Fruit fly (Drosophila melanogaster) whole organism, wandering third instar larva: ENCODE data around the gene pyd.

Experiments
- Abd-B ChIP-seq: fragments of >200 bp; optimal IDR thresholded peaks from 2 replicates; lab custom pipeline; 2017; ENCODE audit warnings: missing biosample characterization, missing genetic modification characterization
- CG32264 ChIP-seq: fragments of 200-800 bp; sonication (Bioruptor generic); optimal IDR thresholded peaks from 2 replicates; lab custom pipeline; 2016; ENCODE audit warnings: missing biosample characterization, missing genetic modification characterization
- CG9705 ChIP-seq: fragments of 200-800 bp; sonication (Bioruptor generic); optimal IDR thresholded peaks from 2 replicates; lab custom pipeline; 2018; ENCODE audit warnings: missing biosample characterization, mild to moderate bottlenecking, missing genetic modification characterization
- CrebA ChIP-seq: fragments of 200-800 bp; sonication (Bioruptor generic); optimal IDR thresholded peaks from 2 replicates; lab custom pipeline; 2016; ENCODE audit warnings: missing biosample characterization, mild to moderate bottlenecking, missing genetic modification characterization, borderline replicate concordance
- Dif ChIP-seq: fragments of 200-275, 200-300 bp; sonication (Bioruptor generic); optimal IDR thresholded peaks from 2 replicates; lab custom pipeline; 2018; ENCODE audit warnings: missing biosample characterization, missing genetic modification characterization; ENCODE audit not compliant: partially characterized antibody
- GATAd ChIP-seq: sonication (Bioruptor generic); optimal IDR thresholded peaks from 2 replicates; lab custom pipeline; 2016; ENCODE audit warnings: missing biosample characterization, missing genetic modification characterization
- HLH106 ChIP-seq: fragments of 200-800 bp; optimal IDR thresholded peaks from 3 replicates; lab custom pipeline; 2019; ENCODE audit warnings: missing biosample characterization, mild to moderate bottlenecking, missing genetic modification characterization, moderate library complexity
- Hnf4 ChIP-seq: fragments of 200-800 bp; sonication (Bioruptor generic); optimal IDR thresholded peaks from 2 replicates; lab custom pipeline; 2016; ENCODE audit warnings: missing biosample characterization, mild to moderate bottlenecking, missing genetic modification characterization
- Hr78 ChIP-seq: fragments of >200 bp; optimal IDR thresholded peaks from 2 replicates; lab custom pipeline; 2017; ENCODE audit warnings: missing biosample characterization, missing genetic modification characterization
- Hr83 ChIP-seq: fragments of 200-300 bp; sonication (Bioruptor generic); optimal IDR thresholded peaks from 2 replicates; lab custom pipeline; 2016; ENCODE audit warnings: missing biosample characterization, mild to moderate bottlenecking, missing genetic modification characterization, moderate library complexity; ENCODE audit not compliant: poor library complexity, severe bottlenecking
- Jra ChIP-seq: sonication (Bioruptor generic); optimal IDR thresholded peaks from 2 replicates; lab custom pipeline; 2016; ENCODE audit warnings: missing biosample characterization, missing genetic modification characterization
- Mio ChIP-seq: sonication (Bioruptor generic); optimal IDR thresholded peaks from 2 replicates; lab custom pipeline; 2016; ENCODE audit warnings: missing biosample characterization, missing genetic modification characterization
- Myc ChIP-seq: fragments of >200 bp; optimal IDR thresholded peaks from 2 replicates; lab custom pipeline; 2017
- N ChIP-seq: fragments of >200 bp; optimal IDR thresholded peaks from 2 replicates; lab custom pipeline; 2018; ENCODE audit warnings: missing biosample characterization, missing external identifiers, missing genetic modification characterization
- OdsH ChIP-seq: fragments of 200-800 bp; sonication (Bioruptor generic); optimal IDR thresholded peaks from 2 replicates; lab custom pipeline; 2016; ENCODE audit warnings: missing biosample characterization, mild to moderate bottlenecking, missing genetic modification characterization
- Rel ChIP-seq, 2 experiments: fragments of 200-800 bp; sonication (Bioruptor generic) in 1 of 2; optimal IDR thresholded peaks; 2 replicates in 1 of 2; 3 replicates in 1 of 2; lab custom pipeline; 2016 to 2019; ENCODE audit warnings: mild to moderate bottlenecking in 2 of 2, missing biosample characterization in 2 of 2, missing genetic modification characterization in 2 of 2, moderate library complexity in 1 of 2
- Sp1 ChIP-seq: fragments of 200-800 bp; sonication (Bioruptor generic); optimal IDR thresholded peaks from 3 replicates; lab custom pipeline; 2019; ENCODE audit warnings: missing biosample characterization, mild to moderate bottlenecking, missing genetic modification characterization, moderate library complexity
- Vsx2 ChIP-seq: fragments of 200-300, 225-300 bp; sonication (Bioruptor generic); optimal IDR thresholded peaks from 2 replicates; lab custom pipeline; 2018; ENCODE audit warnings: missing biosample characterization, missing genetic modification characterization; ENCODE audit not compliant: partially characterized antibody
- br ChIP-seq: fragments of 200-800 bp; sonication (Bioruptor generic); optimal IDR thresholded peaks from 2 replicates; lab custom pipeline; 2016; ENCODE audit warnings: missing biosample characterization, missing genetic modification characterization
- brk ChIP-seq: fragments of 200-800 bp; sonication (Bioruptor generic); optimal IDR thresholded peaks from 2 replicates; lab custom pipeline; 2016; ENCODE audit warnings: missing biosample characterization, mild to moderate bottlenecking, missing genetic modification characterization
- dmrt93B ChIP-seq: fragments of 200-800 bp; sonication (Bioruptor generic); optimal IDR thresholded peaks from 2 replicates; lab custom pipeline; 2018; ENCODE audit warnings: missing biosample characterization, mild to moderate bottlenecking, missing genetic modification characterization
- dsf ChIP-seq: sonication (Bioruptor generic); optimal IDR thresholded peaks from 2 replicates; lab custom pipeline; 2016; ENCODE audit warnings: missing biosample characterization, missing genetic modification characterization, borderline replicate concordance
- ey ChIP-seq: fragments of 200-800 bp; sonication (Bioruptor generic); optimal IDR thresholded peaks from 2 replicates; lab custom pipeline; 2016; ENCODE audit warnings: missing biosample characterization, missing genetic modification characterization
- foxo ChIP-seq, 2 experiments: fragments of 200-800 bp; sonication (Bioruptor generic); optimal IDR thresholded peaks; 2 replicates in 1 of 2; 3 replicates in 1 of 2; lab custom pipeline; 2016 to 2017; ENCODE audit warnings: missing biosample characterization in 2 of 2, missing genetic modification characterization in 2 of 2
- fru ChIP-seq: fragments of 200-800 bp; sonication (Bioruptor generic); optimal IDR thresholded peaks from 3 replicates; lab custom pipeline; 2016; ENCODE audit warnings: missing biosample characterization, mild to moderate bottlenecking, missing genetic modification characterization
- h ChIP-seq: fragments of 200-800 bp; sonication (Bioruptor generic); optimal IDR thresholded peaks from 3 replicates; lab custom pipeline; 2016; ENCODE audit warnings: missing biosample characterization, mild to moderate bottlenecking, missing genetic modification characterization
- lola ChIP-seq: fragments of >200 bp; optimal IDR thresholded peaks from 2 replicates; lab custom pipeline; 2017; ENCODE audit warnings: missing biosample characterization, missing genetic modification characterization
- pan ChIP-seq: fragments of >200 bp; optimal IDR thresholded peaks from 2 replicates; lab custom pipeline; 2017
- psq ChIP-seq: fragments of 200-800 bp; sonication (Bioruptor generic); optimal IDR thresholded peaks from 3 replicates; lab custom pipeline; 2017; ENCODE audit warnings: missing biosample characterization, mild to moderate bottlenecking, missing genetic modification characterization, moderate library complexity
- rgr ChIP-seq: fragments of 200-800 bp; sonication (Bioruptor generic); optimal IDR thresholded peaks from 3 replicates; lab custom pipeline; 2016; ENCODE audit warnings: missing biosample characterization, mild to moderate bottlenecking, missing genetic modification characterization
- sage ChIP-seq: fragments of 200-800 bp; sonication (Bioruptor generic); optimal IDR thresholded peaks from 2 replicates; lab custom pipeline; 2016; ENCODE audit warnings: missing biosample characterization, mild to moderate bottlenecking, missing genetic modification characterization
- sv ChIP-seq: fragments of 200-800 bp; sonication (Bioruptor generic); optimal IDR thresholded peaks from 3 replicates; lab custom pipeline; 2016; ENCODE audit warnings: missing biosample characterization, missing genetic modification characterization
- tai ChIP-seq: sonication (Bioruptor generic); optimal IDR thresholded peaks from 2 replicates; lab custom pipeline; 2016; ENCODE audit warnings: missing biosample characterization, missing genetic modification characterization
- usp ChIP-seq: fragments of >200 bp; optimal IDR thresholded peaks from 2 replicates; lab custom pipeline; 2017; ENCODE audit warnings: missing biosample characterization, missing genetic modification characterization
- woc ChIP-seq: sonication (Bioruptor generic); optimal IDR thresholded peaks from 2 replicates; lab custom pipeline; 2016; ENCODE audit warnings: missing biosample characterization, mild to moderate bottlenecking, missing genetic modification characterization

pyd gene

dm6 chr3R:8860126-8861059 is 71.3 kb downstream of the pyd start:
- TF ChIP-seq brk (no peak), HLH106 (tag; lab: Kevin White, UChicago) (peak; percentile 2), OdsH (GFP tag; lab: Kevin White, UChicago) (peak; percentile 67), Myc (lab: Kevin White, UChicago) (no peak), Rel (GFP tag; optimal IDR thresholded peaks at IDR 0.05; lab: Kevin White, UChicago) (no peak), Rel (tag; optimal IDR thresholded peaks at IDR 0.05; lab: Kevin White, UChicago) (peak; percentile 94), ey (GFP tag; lab: Kevin White, UChicago) (peak; percentile 28), foxo (GFP tag; optimal IDR thresholded peaks at IDR 0.05; lab: Kevin White, UChicago) (peak in 1 of 2 experiments; percentile 53), rgr (GFP tag; lab: Kevin White, UChicago) (peak; percentile 40), woc (GFP tag; lab: Kevin White, UChicago) (no peak), Sp1 (GFP tag; lab: Kevin White, UChicago) (peak; percentile 24), sage (GFP tag; lab: Kevin White, UChicago) (peak; percentile 45), sv (GFP tag; lab: Kevin White, UChicago) (no peak), CrebA (GFP tag; lab: Kevin White, UChicago) (no peak), h (GFP tag; lab: Kevin White, UChicago) (peak; percentile 50), Mio (GFP tag; lab: Kevin White, UChicago) (no peak), fru (peak; percentile 57), CG32264 (GFP tag; lab: Kevin White, UChicago) (no peak), br (peak; percentile 37), dmrt93B (GFP tag; lab: Kevin White, UChicago) (no peak), psq (GFP tag; lab: Kevin White, UChicago) (peak; percentile 53), Jra (GFP tag; lab: Kevin White, UChicago) (no peak)

DNA sequence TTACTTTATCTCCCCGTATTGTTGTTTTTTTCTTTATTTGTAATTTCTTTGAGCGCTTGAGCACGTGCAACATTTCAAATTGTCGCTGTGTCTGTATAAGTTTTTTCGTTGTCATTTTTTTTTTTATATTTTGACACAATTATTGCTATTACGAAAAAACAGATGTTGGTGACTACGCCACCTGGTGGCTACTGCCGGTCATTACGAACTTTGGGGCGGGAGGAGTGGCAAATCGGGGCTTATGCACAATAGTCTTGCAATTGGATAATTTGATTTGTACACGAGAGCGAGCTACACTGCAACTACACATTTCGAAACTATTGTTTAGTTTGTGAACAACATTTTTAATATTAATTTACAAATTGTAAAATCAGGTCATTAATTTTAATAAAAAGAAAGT is 72.4 kb downstream of the pyd start:
- no peak for TF ChIP-seq Myc (lab: Kevin White, UChicago)
- no peak for TF ChIP-seq h (GFP tag; lab: Kevin White, UChicago)
- TF ChIP-seq CG9705 (GFP tag; lab: Kevin White, UChicago), result no peak
- no peak for TF ChIP-seq usp
- TF ChIP-seq CrebA (GFP tag; lab: Kevin White, UChicago), result no peak
- TF ChIP-seq Hr83 (GFP tag; lab: Kevin White, UChicago), result no peak

dm6 chr3R:8857496-8858255 is 74.0 kb downstream of the pyd start:
- TF ChIP-seq woc (GFP tag; lab: Kevin White, UChicago) (peak; percentile 44), dmrt93B (GFP tag; lab: Kevin White, UChicago) (peak; percentile 38), usp (no peak), rgr (GFP tag; lab: Kevin White, UChicago) (peak; percentile 77), Vsx2 (peak; percentile 27), Hnf4 (GFP tag; lab: Kevin White, UChicago) (peak; percentile 37), sv (GFP tag; lab: Kevin White, UChicago) (no peak), ey (GFP tag; lab: Kevin White, UChicago) (peak; percentile 39), Sp1 (GFP tag; lab: Kevin White, UChicago) (peak; percentile 79), tai (GFP tag; lab: Kevin White, UChicago) (no peak), h (GFP tag; lab: Kevin White, UChicago) (peak; percentile 78), OdsH (GFP tag; lab: Kevin White, UChicago) (peak; percentile 74), HLH106 (tag; lab: Kevin White, UChicago) (peak; percentile 81), brk (peak; percentile 49), Hr78 (GFP tag; lab: Kevin White, UChicago) (no peak), sage (GFP tag; lab: Kevin White, UChicago) (peak; percentile 17), Hr83 (GFP tag; lab: Kevin White, UChicago) (peak; percentile 29), N (GFP tag; lab: Kevin White, UChicago) (peak; percentile 8), lola (no peak), Rel (GFP tag; optimal IDR thresholded peaks at IDR 0.05; lab: Kevin White, UChicago) (peak; percentile 69), Rel (tag; optimal IDR thresholded peaks at IDR 0.05; lab: Kevin White, UChicago) (peak; percentile 22), foxo (GFP tag; optimal IDR thresholded peaks at IDR 0.05; lab: Kevin White, UChicago) (peak in 1 of 2 experiments; percentile 53), CG32264 (GFP tag; lab: Kevin White, UChicago) (peak; percentile 32), GATAd (no peak), pan (lab: Kevin White, UChicago) (no peak), CrebA (GFP tag; lab: Kevin White, UChicago) (peak; percentile 23), Abd-B (GFP tag; lab: Kevin White, UChicago) (no peak), Jra (GFP tag; lab: Kevin White, UChicago) (no peak), dsf (no peak), psq (GFP tag; lab: Kevin White, UChicago) (peak; percentile 83), fru (no peak), Dif (peak; percentile 40)
- TF ChIP-seq, all 38 proteins: peak for 20
